Worm (Caenorhabditis elegans) whole organism, midembryonic: ENCODE results near the gene F35F11.2.

Source experiments
- T22C8.4 ChIP-seq: fragments of 200-800 bp; sonication (Bioruptor generic); IDR thresholded peaks from 2 replicates; pipeline ENCODE4 v1.3.6; 2022; ENCODE audit warnings: missing genetic modification characterization, missing compliant biosample characterization
- cog-1 ChIP-seq: sonication (generic microtip); optimal IDR thresholded peaks from 2 replicates; lab custom pipeline; 2016; ENCODE audit warnings: missing genetic modification characterization, missing compliant biosample characterization
- flt-1 ChIP-seq: fragments of 200-800 bp; sonication (Bioruptor generic); IDR thresholded peaks from 2 replicates; pipeline ENCODE4 v1.3.6; 2022; ENCODE audit warnings: missing genetic modification characterization, missing compliant biosample characterization
- klf-2 ChIP-seq: fragments of 200-800 bp; sonication (Bioruptor generic); conservative IDR thresholded peaks from 2 replicates; pipeline ENCODE4 v1.3.6; 2022; ENCODE audit warnings: missing genetic modification reagents, missing genetic modification characterization, missing compliant biosample characterization
- med-1 ChIP-seq: sonication (generic microtip); optimal IDR thresholded peaks from 2 replicates; lab custom pipeline; 2017; ENCODE audit warnings: missing genetic modification characterization, mild to moderate bottlenecking, missing compliant biosample characterization, antibody characterized with exemption, missing genetic modification reagents; ENCODE audit not compliant: insufficient read depth
- ref-1 ChIP-seq: fragments of 200-800 bp; sonication (Bioruptor generic); conservative IDR thresholded peaks from 2 replicates; pipeline ENCODE4 v1.3.6; 2022; ENCODE audit warnings: missing genetic modification reagents, missing genetic modification characterization, missing compliant biosample characterization
- tab-1 ChIP-seq: fragments of 200-800 bp; sonication (Bioruptor generic); IDR thresholded peaks from 2 replicates; pipeline ENCODE4 v1.3.6; 2022; ENCODE audit warnings: missing genetic modification characterization, missing compliant biosample characterization
- ztf-23 ChIP-seq: fragments of 200-800 bp; sonication (Bioruptor generic); IDR thresholded peaks from 2 replicates; pipeline ENCODE4 v1.3.6; 2022; ENCODE audit warnings: missing genetic modification reagents, missing genetic modification characterization, missing compliant biosample characterization
- ztf-29 ChIP-seq: fragments of 200-800 bp; sonication (Bioruptor generic); IDR thresholded peaks from 2 replicates; pipeline ENCODE4 v1.3.6; 2022; ENCODE audit warnings: missing genetic modification reagents, missing genetic modification characterization, missing compliant biosample characterization

Gene F35F11.2

DNA sequence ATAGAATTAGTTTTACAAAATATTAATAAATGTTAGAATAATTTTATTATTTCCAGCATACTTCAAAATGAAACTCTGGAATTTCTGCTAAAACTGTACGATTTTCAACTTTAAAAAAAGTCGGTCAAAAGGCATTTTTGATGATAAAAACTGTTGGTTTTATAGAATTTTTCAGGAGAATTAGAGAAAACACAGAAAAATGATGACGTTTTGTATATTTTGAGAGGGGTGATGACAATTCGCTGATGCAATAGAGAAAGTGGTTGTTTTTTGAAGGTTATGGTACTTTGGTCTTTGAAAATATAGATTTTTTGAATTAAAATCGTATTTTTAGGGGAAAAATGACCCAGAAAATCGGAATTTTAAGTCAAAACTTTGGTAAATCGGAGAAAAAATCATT, 44.9 kb downstream of the F35F11.2 start:
- no peak for TF ChIP-seq klf-2 (GFP tag; lab: Robert Waterston, UW)
- no peak for TF ChIP-seq ref-1
- no peak for TF ChIP-seq flt-1 (GFP tag; lab: Robert Waterston, UW)
- no peak for TF ChIP-seq ztf-23 (GFP tag; lab: Robert Waterston, UW)
- no peak for TF ChIP-seq med-1
- TF ChIP-seq T22C8.4 (GFP tag; lab: Robert Waterston, UW) = no peak
- TF ChIP-seq ztf-29 (GFP tag; lab: Robert Waterston, UW) = no peak
- no peak for TF ChIP-seq cog-1
- TF ChIP-seq tab-1 (GFP tag; lab: Robert Waterston, UW) = no peak

DNA sequence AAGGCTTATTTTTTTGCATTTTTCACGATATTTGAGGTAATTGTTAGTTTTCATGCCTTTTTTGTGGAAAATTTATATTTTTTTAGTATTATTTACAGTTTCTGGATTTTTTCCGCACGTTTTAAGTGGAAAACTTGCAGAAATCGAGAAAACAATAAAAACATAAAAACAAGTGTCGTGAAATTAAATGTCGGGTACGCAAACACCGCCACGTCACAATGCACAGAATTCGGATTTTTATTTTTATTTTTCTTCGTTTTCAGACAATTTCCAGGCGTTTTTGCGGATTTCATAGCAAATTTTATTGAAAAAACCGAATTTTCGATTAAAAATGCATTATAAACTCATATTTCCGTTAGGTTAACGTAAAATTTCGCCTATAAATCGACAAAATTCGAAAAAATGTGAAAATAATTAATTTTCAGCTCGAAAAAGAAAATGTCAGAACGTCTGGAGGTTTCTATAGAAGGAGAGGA, 45.7 kb downstream of the F35F11.2 start, which contains the start of gene C35B1.2:
C35B1.2 (plus strand) TSS at position 426 of the 476 bp plus-strand sequence.
- TF ChIP-seq klf-2 (GFP tag; lab: Robert Waterston, UW) (no peak), ref-1 (no peak), ztf-29 (GFP tag; lab: Robert Waterston, UW) (no peak), med-1 (no peak), T22C8.4 (GFP tag; lab: Robert Waterston, UW) (no peak), tab-1 (GFP tag; lab: Robert Waterston, UW) (no peak), cog-1 (no peak), flt-1 (GFP tag; lab: Robert Waterston, UW) (no peak), ztf-23 (GFP tag; lab: Robert Waterston, UW) (no peak)
